Worm (Caenorhabditis elegans) whole organism, young adult: ENCODE measurements around the gene pnc-1.

Experiments used
- B0336.3 ChIP-seq: fragments of 200-800 bp; sonication (Bioruptor generic); IDR thresholded peaks from 2 replicates; pipeline ENCODE4 v1.3.6; 2022; ENCODE audit warnings: missing genetic modification characterization, missing compliant biosample characterization
- K11D2.4 ChIP-seq: fragments of 200-800 bp; sonication (Bioruptor generic); IDR thresholded peaks from 2 replicates; pipeline ENCODE4 v1.3.6; 2022; ENCODE audit warnings: missing genetic modification reagents, missing genetic modification characterization, missing compliant biosample characterization
- ZK185.1 ChIP-seq: sonication (generic microtip); optimal IDR thresholded peaks from 2 replicates; lab custom pipeline; 2016; ENCODE audit warnings: mild to moderate bottlenecking, missing genetic modification characterization, missing compliant biosample characterization; ENCODE audit not compliant: poor library complexity, severe bottlenecking
- aptf-2 ChIP-seq: fragments of 200-800 bp; sonication (Bioruptor generic); conservative IDR thresholded peaks from 2 replicates; pipeline ENCODE4 v1.3.6; 2022; ENCODE audit warnings: missing genetic modification reagents, missing genetic modification characterization, missing compliant biosample characterization
- attf-5 ChIP-seq: fragments of 200-800 bp; sonication (Bioruptor generic); optimal IDR thresholded peaks from 2 replicates; lab custom pipeline; 2018; ENCODE audit warnings: mild to moderate bottlenecking, missing genetic modification characterization, missing compliant biosample characterization
- dox-1 ChIP-seq: fragments of 200-800 bp; sonication (Bioruptor generic); IDR thresholded peaks from 2 replicates; pipeline ENCODE4 v1.3.6; 2022; ENCODE audit warnings: missing genetic modification reagents, missing genetic modification characterization, missing compliant biosample characterization
- egrh-3 ChIP-seq: fragments of 200-800 bp; sonication (Bioruptor generic); IDR thresholded peaks from 2 replicates; pipeline ENCODE4 v1.3.6; 2022; ENCODE audit warnings: missing genetic modification reagents, missing genetic modification characterization, missing compliant biosample characterization
- lin-54 ChIP-seq: fragments of 200-800 bp; sonication (Bioruptor generic); optimal IDR thresholded peaks from 2 replicates; lab custom pipeline; 2018; ENCODE audit warnings: mild to moderate bottlenecking, missing genetic modification characterization, missing compliant biosample characterization
- lsl-1 ChIP-seq: fragments of 200-800 bp; sonication (Bioruptor generic); optimal IDR thresholded peaks from 2 replicates; lab custom pipeline; 2018; ENCODE audit warnings: mild to moderate bottlenecking, missing genetic modification characterization, moderate library complexity, missing compliant biosample characterization
- mcd-1 ChIP-seq: fragments of 200-800 bp; sonication (Bioruptor generic); IDR thresholded peaks from 2 replicates; pipeline ENCODE4 v1.3.6; 2022; ENCODE audit warnings: missing genetic modification reagents, missing genetic modification characterization, missing compliant biosample characterization
- snpc-1.3 ChIP-seq: sonication (generic microtip); optimal IDR thresholded peaks from 2 replicates; lab custom pipeline; 2017; ENCODE audit warnings: missing genetic modification characterization, mild to moderate bottlenecking, missing compliant biosample characterization, antibody characterized with exemption, moderate library complexity, missing genotype, missing genetic modification reagents; ENCODE audit not compliant: insufficient read depth
- zim-3 ChIP-seq: sonication (generic microtip); optimal IDR thresholded peaks from 2 replicates; lab custom pipeline; 2017; ENCODE audit warnings: mild to moderate bottlenecking, missing genetic modification characterization, moderate library complexity, missing compliant biosample characterization
- ztf-25 ChIP-seq: fragments of 200-800 bp; sonication (Bioruptor generic); IDR thresholded peaks from 2 replicates; pipeline ENCODE4 v1.3.6; 2022; ENCODE audit warnings: missing genetic modification reagents, missing genetic modification characterization, missing compliant biosample characterization
- ztf-6 ChIP-seq: fragments of 200-800 bp; sonication (Bioruptor generic); IDR thresholded peaks from 2 replicates; pipeline ENCODE4 v1.3.6; 2022; ENCODE audit warnings: missing genetic modification reagents, missing genetic modification characterization, missing compliant biosample characterization

pnc-1 gene

ce11 chrIV:236138-236537, 51.9 kb downstream of the pnc-1 start:
- TF ChIP-seq ZK185.1 (tag; lab: Kevin White, UChicago) (no peak), dox-1 (peak; percentile 39; the same call in 1 of the 2 replicates), zim-3 (tag; lab: Kevin White, UChicago) (peak; percentile 98)

- TF ChIP-seq aptf-2 (GFP tag; lab: Robert Waterston, UW) = no peak
- TF ChIP-seq egrh-3 (GFP tag; lab: Robert Waterston, UW) = no peak
- no peak for TF ChIP-seq ztf-6 (GFP tag; lab: Robert Waterston, UW)
- no peak for TF ChIP-seq ztf-25 (GFP tag; lab: Robert Waterston, UW)
- peak; percentile 48 for TF ChIP-seq lsl-1 (GFP tag; lab: Kevin White, UChicago)
These were observed 53.1 kb downstream of the pnc-1 start, which contains the start of gene ints-13 for ce11 chrIV:237350-237749. TSS of gene ints-13 (minus strand) at chrIV:237450.

ce11 chrIV:240257-240754, 56.0 kb downstream of the pnc-1 start, which contains the start of the genes fnta-1 and cogc-8:
TSS of gene fnta-1 (minus strand) at chrIV:240307.
TSS of gene cogc-8 (plus strand) at chrIV:240451.
- peak; percentile 10 for TF ChIP-seq lsl-1 (GFP tag; lab: Kevin White, UChicago)
- TF ChIP-seq B0336.3 = no peak
- TF ChIP-seq snpc-1.3 = peak; percentile 2
- no peak for TF ChIP-seq K11D2.4 (GFP tag; lab: Robert Waterston, UW)
- peak; percentile 15 for TF ChIP-seq attf-5
- TF ChIP-seq mcd-1 (GFP tag; lab: Robert Waterston, UW) = peak; percentile 53
- TF ChIP-seq lin-54 (GFP tag; lab: Kevin White, UChicago) = peak; percentile 9
- TF ChIP-seq, all 124 proteins: peak for 5
